Worm (Caenorhabditis elegans): ENCODE measurements around the gene C27A7.5.

DNA sequence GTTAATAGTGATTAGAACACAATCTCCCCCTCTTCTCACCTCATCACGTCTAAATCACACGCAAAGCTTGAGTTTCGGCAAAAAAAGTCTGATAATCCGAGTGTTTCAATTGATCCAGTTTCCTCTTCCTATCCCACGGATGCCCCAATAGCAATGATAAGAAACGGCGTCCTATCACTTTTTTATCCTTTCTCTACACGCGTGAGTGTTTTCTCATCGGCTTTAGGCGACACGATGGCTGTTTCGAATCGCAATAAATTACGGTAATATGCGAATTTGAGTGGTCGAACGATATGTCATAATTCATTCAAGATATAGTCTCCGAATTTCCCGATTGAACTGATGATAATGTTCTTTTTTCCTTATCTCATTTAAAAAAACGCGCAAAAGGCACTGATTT, 37.4 kb upstream of the C27A7.5 start:
- TF ChIP-seq tab-1 (GFP tag; IDR thresholded peaks at IDR 0.05) (no peak), med-1 (GFP tag; optimal IDR thresholded peaks at IDR 0.05; ENCODE audit: insufficient read depth) (no peak), ref-1 (GFP tag; conservative IDR thresholded peaks at IDR 0.05) (no peak), flt-1 (GFP tag; IDR thresholded peaks at IDR 0.05) (no peak), T22C8.4 (GFP tag; IDR thresholded peaks at IDR 0.05) (no peak)
